Worm (Caenorhabditis elegans) whole organism, young adult: Measurements from ENCODE around the gene C17E7.9.

Source experiments
- B0261.1 ChIP-seq: sonication (generic microtip); optimal IDR thresholded peaks from 2 replicates; lab custom pipeline; 2016; ENCODE audit warnings: mild to moderate bottlenecking, missing genetic modification characterization, moderate library complexity, missing compliant biosample characterization
- Y79H2A.3 ChIP-seq: fragments of 200-800 bp; sonication (Bioruptor generic); conservative IDR thresholded peaks from 2 replicates; pipeline ENCODE4 v1.3.6; 2022; ENCODE audit warnings: missing genetic modification reagents, missing genetic modification characterization, missing compliant biosample characterization
- ama-1 ChIP-seq, 3 experiments: fragments of 150-350 bp in 1 of 3; sonication (generic microtip) in 2 of 3; optimal IDR thresholded peaks; 2 replicates each; lab custom pipeline; 2014 to 2018; ENCODE audit warnings: missing biosample characterization in 2 of 3, missing genetic modification characterization in 2 of 3, missing genetic modification reagents in 2 of 3
- cebp-2 ChIP-seq: fragments of 200-800 bp; sonication (Bioruptor generic); IDR thresholded peaks from 2 replicates; pipeline ENCODE4 v1.3.6; 2022; ENCODE audit warnings: missing genetic modification characterization, missing compliant biosample characterization
- ceh-40 ChIP-seq: fragments of 200-800 bp; sonication (Bioruptor generic); IDR thresholded peaks from 2 replicates; pipeline ENCODE4 v1.3.6; 2022; ENCODE audit warnings: missing genetic modification characterization, missing compliant biosample characterization
- snpc-1.1 ChIP-seq: sonication (generic microtip); optimal IDR thresholded peaks from 2 replicates; lab custom pipeline; 2017; ENCODE audit warnings: missing genetic modification characterization, mild to moderate bottlenecking, missing compliant biosample characterization, antibody characterized with exemption, moderate library complexity, missing genotype, missing genetic modification reagents; ENCODE audit not compliant: insufficient read depth
- snpc-4 ChIP-seq, 5 experiments: fragments of 150-350 bp in 1 of 5; sonication (generic microtip) in 4 of 5; optimal IDR thresholded peaks; 2 replicates each; lab custom pipeline; 2014 to 2018; ENCODE audit warnings: missing genetic modification characterization in 5 of 5, missing biosample characterization in 3 of 5, antibody characterized with exemption in 2 of 5, mild to moderate bottlenecking in 2 of 5, missing compliant biosample characterization in 2 of 5, missing genotype in 2 of 5, moderate library complexity in 2 of 5, missing genetic modification reagents in 1 of 5
- ztf-25 ChIP-seq: fragments of 200-800 bp; sonication (Bioruptor generic); IDR thresholded peaks from 2 replicates; pipeline ENCODE4 v1.3.6; 2022; ENCODE audit warnings: missing genetic modification reagents, missing genetic modification characterization, missing compliant biosample characterization

- TF ChIP-seq snpc-4 (GFP tag; optimal IDR thresholded peaks at IDR 0.05; lab: Kevin White, UChicago) = no peak
- TF ChIP-seq snpc-4 (tag; optimal IDR thresholded peaks at IDR 0.05; lab: Kevin White, UChicago) = no peak
- TF ChIP-seq ztf-25 (GFP tag; lab: Robert Waterston, UW) = no peak
- TF ChIP-seq cebp-2 (GFP tag; lab: Robert Waterston, UW) = no peak
- TF ChIP-seq snpc-1.1 = no peak
- TF ChIP-seq B0261.1 (tag; lab: Kevin White, UChicago) = no peak
- TF ChIP-seq ama-1 (optimal IDR thresholded peaks at IDR 0.05; lab: Kevin White, UChicago) = no peak
- no peak for TF ChIP-seq ama-1 (GFP tag; optimal IDR thresholded peaks at IDR 0.05; lab: Kevin White, UChicago)
- no peak for TF ChIP-seq ceh-40
- no peak for TF ChIP-seq Y79H2A.3 (GFP tag; lab: Robert Waterston, UW)
Measured at ce11 chrV:3890761-3891160, at the start of gene C17E7.9.
